Fruit fly (Drosophila melanogaster) whole organism, embryonic: ENCODE data around the gene TFAM.

ENCODE experiments used
- BEAF-32 ChIP-seq: fragments of 200-800 bp; sonication (Bioruptor generic); optimal IDR thresholded peaks from 3 replicates; lab custom pipeline; 2017; ENCODE audit warnings: missing biosample characterization, missing genetic modification characterization, mild to moderate bottlenecking, moderate library complexity, missing genetic modification reagents
- CG10209 ChIP-seq: fragments of 200-800 bp; sonication (Bioruptor generic); optimal IDR thresholded peaks from 3 replicates; lab custom pipeline; 2017; ENCODE audit warnings: missing biosample characterization, mild to moderate bottlenecking, missing genetic modification characterization, missing genetic modification reagents
- CG1024 ChIP-seq: fragments of 200-800 bp; sonication (Bioruptor generic); IDR thresholded peaks from 2 replicates; pipeline ENCODE4 v1.3.6; 2022; ENCODE audit warnings: missing biosample characterization, missing genetic modification characterization
- CG10267 ChIP-seq: fragments of 200-800 bp; sonication (Bioruptor generic); optimal IDR thresholded peaks from 2 replicates; lab custom pipeline; 2018; ENCODE audit warnings: missing biosample characterization, mild to moderate bottlenecking, missing genetic modification characterization, moderate library complexity
- CG10321 ChIP-seq: fragments of 200-800 bp; sonication (Bioruptor generic); IDR thresholded peaks from 2 replicates; pipeline ENCODE4 v1.3.6; 2022; ENCODE audit warnings: missing biosample characterization, missing genetic modification characterization
- CG10979 ChIP-seq: fragments of 200-800 bp; sonication (Bioruptor generic); optimal IDR thresholded peaks from 2 replicates; lab custom pipeline; 2018; ENCODE audit warnings: missing biosample characterization, mild to moderate bottlenecking, missing genetic modification characterization, moderate library complexity
- CG11398 ChIP-seq: fragments of 200-800 bp; sonication (Bioruptor generic); optimal IDR thresholded peaks from 2 replicates; lab custom pipeline; 2016; ENCODE audit warnings: missing biosample characterization, missing genetic modification characterization
- CG12659 ChIP-seq: fragments of 200-800 bp; sonication (Bioruptor generic); optimal IDR thresholded peaks from 3 replicates; lab custom pipeline; 2017; ENCODE audit warnings: mild to moderate bottlenecking, missing biosample characterization, missing genetic modification reagents, missing genetic modification characterization
- CG13624 ChIP-seq: fragments of 200-800 bp; sonication (Bioruptor generic); optimal IDR thresholded peaks from 2 replicates; lab custom pipeline; 2016; ENCODE audit warnings: missing biosample characterization, missing genetic modification characterization
- CG14050 ChIP-seq: fragments of 200-800 bp; sonication (Bioruptor generic); IDR thresholded peaks from 3 replicates; pipeline ENCODE4 v1.3.6; 2022; ENCODE audit warnings: missing biosample characterization, missing genetic modification characterization
- CG15073 ChIP-seq: fragments of 200-800 bp; sonication (Bioruptor generic); optimal IDR thresholded peaks from 2 replicates; lab custom pipeline; 2016; ENCODE audit warnings: missing biosample characterization, missing genetic modification characterization
- CG16815 ChIP-seq: fragments of 200-800 bp; sonication (Bioruptor generic); optimal IDR thresholded peaks from 3 replicates; lab custom pipeline; 2017; ENCODE audit warnings: missing biosample characterization, mild to moderate bottlenecking, missing genetic modification characterization
- CG2875 ChIP-seq: fragments of 200-800 bp; sonication (Bioruptor generic); optimal IDR thresholded peaks from 2 replicates; lab custom pipeline; 2017; ENCODE audit warnings: missing biosample characterization, mild to moderate bottlenecking, missing genetic modification characterization, missing genetic modification reagents
- CG30403 ChIP-seq: fragments of 200-800 bp; sonication (Bioruptor generic); optimal IDR thresholded peaks from 3 replicates; lab custom pipeline; 2016; ENCODE audit warnings: missing biosample characterization, missing genetic modification characterization
- CG31388 ChIP-seq: fragments of 200-800 bp; sonication (Bioruptor generic); optimal IDR thresholded peaks from 2 replicates; lab custom pipeline; 2016; ENCODE audit warnings: missing biosample characterization, missing genetic modification characterization
- CG31441 ChIP-seq: fragments of 200-800 bp; sonication (Bioruptor generic); IDR thresholded peaks from 2 replicates; pipeline ENCODE4 v1.3.6; 2022; ENCODE audit warnings: missing biosample characterization, missing genetic modification characterization
- CG4854 ChIP-seq: fragments of 200-800 bp; sonication (Bioruptor generic); optimal IDR thresholded peaks from 2 replicates; lab custom pipeline; 2016; ENCODE audit warnings: missing biosample characterization, missing genetic modification characterization, inconsistent platforms
- CG6683 ChIP-seq: fragments of 200-800 bp; sonication (Bioruptor generic); optimal IDR thresholded peaks from 2 replicates; lab custom pipeline; 2017; ENCODE audit warnings: missing biosample characterization, mild to moderate bottlenecking, missing genetic modification characterization, missing genetic modification reagents
- CG7271 ChIP-seq: fragments of 200-800 bp; sonication (Bioruptor generic); optimal IDR thresholded peaks from 2 replicates; lab custom pipeline; 2018; ENCODE audit warnings: missing biosample characterization, mild to moderate bottlenecking, missing genetic modification characterization, moderate library complexity
- CG8765 ChIP-seq: fragments of 200-800 bp; sonication (Bioruptor generic); IDR thresholded peaks from 2 replicates; pipeline ENCODE4 v1.3.6; 2022; ENCODE audit warnings: missing biosample characterization, missing genetic modification characterization
- Dbx ChIP-seq: fragments of 200-800 bp; sonication (Bioruptor generic); IDR thresholded peaks from 3 replicates; pipeline ENCODE4 v1.3.6; 2022; ENCODE audit warnings: missing biosample characterization, missing genetic modification characterization
- Hmx ChIP-seq: fragments of 200-800 bp; sonication (Bioruptor generic); optimal IDR thresholded peaks from 2 replicates; lab custom pipeline; 2016; ENCODE audit warnings: missing biosample characterization, missing genetic modification characterization
- MTF-1 ChIP-seq: fragments of 200-800 bp; sonication (Bioruptor generic); optimal IDR thresholded peaks from 2 replicates; lab custom pipeline; 2018; ENCODE audit warnings: missing biosample characterization, mild to moderate bottlenecking, missing genetic modification characterization, borderline replicate concordance
- NC2α ChIP-seq: fragments of 200-800 bp; sonication (Bioruptor generic); optimal IDR thresholded peaks from 2 replicates; lab custom pipeline; 2016; ENCODE audit warnings: missing biosample characterization, missing genetic modification characterization
- Nf-YB ChIP-seq: fragments of 200-800 bp; sonication (Bioruptor generic); optimal IDR thresholded peaks from 3 replicates; lab custom pipeline; 2019; ENCODE audit warnings: missing biosample characterization, mild to moderate bottlenecking, missing genetic modification characterization, moderate library complexity
- Nf-YC ChIP-seq: fragments of 200-800 bp; optimal IDR thresholded peaks from 3 replicates; lab custom pipeline; 2019; ENCODE audit warnings: missing biosample characterization, mild to moderate bottlenecking, missing genetic modification characterization, moderate library complexity
- NfI ChIP-seq: fragments of 200-800 bp; sonication (Bioruptor generic); optimal IDR thresholded peaks from 3 replicates; lab custom pipeline; 2018; ENCODE audit warnings: missing biosample characterization, mild to moderate bottlenecking, missing genetic modification characterization, moderate library complexity
- Pdp1 ChIP-seq, 2 experiments: fragments of 200-800 bp; sonication (Bioruptor generic); optimal IDR thresholded peaks; 3 replicates each; lab custom pipeline; 2016; ENCODE audit warnings: missing biosample characterization in 2 of 2, missing genetic modification characterization in 2 of 2, mild to moderate bottlenecking in 1 of 2, moderate library complexity in 1 of 2
- Poxn ChIP-seq: fragments of 200-800 bp; sonication (Bioruptor generic); IDR thresholded peaks from 2 replicates; pipeline ENCODE4 v1.3.6; 2022; ENCODE audit warnings: missing biosample characterization, missing genetic modification characterization
- Rx ChIP-seq: fragments of 200-800 bp; sonication (Bioruptor generic); IDR thresholded peaks from 2 replicates; pipeline ENCODE4 v1.3.6; 2022; ENCODE audit warnings: missing biosample characterization, missing genetic modification characterization
- Xrp1 ChIP-seq: fragments of 200-800 bp; sonication (Bioruptor generic); IDR thresholded peaks from 2 replicates; pipeline ENCODE4 v1.3.6; 2022; ENCODE audit warnings: missing biosample characterization, missing genetic modification characterization
- ash1 ChIP-seq: fragments of 200-800 bp; sonication (Bioruptor generic); optimal IDR thresholded peaks from 2 replicates; lab custom pipeline; 2018; ENCODE audit warnings: missing biosample characterization, mild to moderate bottlenecking, missing genetic modification characterization
- bcd ChIP-seq: fragments of 200-800 bp; sonication (Bioruptor generic); optimal IDR thresholded peaks from 2 replicates; lab custom pipeline; 2017; ENCODE audit warnings: missing biosample characterization, mild to moderate bottlenecking, missing genetic modification characterization
- btn ChIP-seq: fragments of 200-800 bp; sonication (Bioruptor generic); optimal IDR thresholded peaks from 2 replicates; lab custom pipeline; 2016; ENCODE audit warnings: missing biosample characterization, missing genetic modification characterization
- danr ChIP-seq: fragments of 200-800 bp; sonication (Bioruptor generic); IDR thresholded peaks from 2 replicates; pipeline ENCODE4 v1.3.6; 2022; ENCODE audit warnings: missing biosample characterization, missing genetic modification characterization
- dpn ChIP-seq, 2 experiments: fragments of 200-800 bp; sonication (Bioruptor generic); optimal IDR thresholded peaks; 3 replicates each; lab custom pipeline; 2016; ENCODE audit warnings: missing biosample characterization in 2 of 2, missing genetic modification characterization in 2 of 2
- eyg ChIP-seq: fragments of 200-800 bp; sonication (Bioruptor generic); optimal IDR thresholded peaks from 3 replicates; lab custom pipeline; 2016; ENCODE audit warnings: missing biosample characterization, missing genetic modification characterization
- gfzf ChIP-seq: fragments of 200-800 bp; sonication (Bioruptor generic); optimal IDR thresholded peaks from 2 replicates; lab custom pipeline; 2016; ENCODE audit warnings: missing biosample characterization, mild to moderate bottlenecking, missing genetic modification characterization, moderate library complexity
- hbn ChIP-seq: fragments of 200-800 bp; sonication (Bioruptor generic); IDR thresholded peaks from 2 replicates; pipeline ENCODE4 v1.3.6; 2022; ENCODE audit warnings: missing biosample characterization, missing genetic modification characterization; ENCODE audit not compliant: partially characterized antibody
- hth ChIP-seq: fragments of >200 bp; optimal IDR thresholded peaks from 2 replicates; lab custom pipeline; 2017; ENCODE audit warnings: inconsistent platforms
- lov ChIP-seq, 2 experiments: fragments of 200-800 bp in 1 of 2; fragments of >200 bp in 1 of 2; sonication (Bioruptor generic) in 1 of 2; IDR thresholded peaks in 1 of 2; optimal IDR thresholded peaks in 1 of 2; 2 replicates in 1 of 2; 3 replicates in 1 of 2; pipeline versions ENCODE4 v1.3.6 to Lab custom; 2017 to 2022; ENCODE audit warnings: missing biosample characterization in 1 of 2, missing genetic modification characterization in 1 of 2
- p53 ChIP-seq: fragments of 200-800 bp; sonication (Bioruptor generic); optimal IDR thresholded peaks from 2 replicates; lab custom pipeline; 2016; ENCODE audit warnings: missing biosample characterization, missing genetic modification characterization
- run ChIP-seq: fragments of 200-800 bp; sonication (Bioruptor generic); optimal IDR thresholded peaks from 3 replicates; lab custom pipeline; 2018; ENCODE audit warnings: missing biosample characterization, mild to moderate bottlenecking, missing genetic modification characterization
- so ChIP-seq: fragments of 200-800 bp; sonication (Bioruptor generic); IDR thresholded peaks from 3 replicates; pipeline ENCODE4 v1.3.6; 2022; ENCODE audit warnings: missing biosample characterization, missing genetic modification characterization
- tap ChIP-seq: fragments of 200-800 bp; optimal IDR thresholded peaks from 3 replicates; lab custom pipeline; 2019; ENCODE audit warnings: missing biosample characterization, mild to moderate bottlenecking, missing genetic modification characterization, moderate library complexity
- tgo ChIP-seq: fragments of 200-800 bp; sonication (Bioruptor generic); IDR thresholded peaks from 3 replicates; pipeline ENCODE4 v1.3.6; 2022; ENCODE audit warnings: missing biosample characterization, missing genetic modification characterization
- toy ChIP-seq: fragments of 200-800 bp; sonication (Bioruptor generic); IDR thresholded peaks from 2 replicates; pipeline ENCODE4 v1.3.6; 2022; ENCODE audit warnings: missing biosample characterization, missing genetic modification characterization
- trem ChIP-seq: fragments of 200-800 bp; optimal IDR thresholded peaks from 3 replicates; lab custom pipeline; 2019; ENCODE audit warnings: missing biosample characterization, mild to moderate bottlenecking, missing genetic modification characterization, moderate library complexity
- tup ChIP-seq: fragments of 200-800 bp; sonication (Bioruptor generic); optimal IDR thresholded peaks from 2 replicates; lab custom pipeline; 2016; ENCODE audit warnings: missing biosample characterization, mild to moderate bottlenecking, missing genetic modification characterization, moderate library complexity

The TFAM gene

dm6 chr3R:20588480-20588785 lies 11.6 kb upstream of the TFAM start, which contains the start of gene Srp72 (continued):
- TF ChIP-seq btn (GFP tag; lab: Kevin White, UChicago) = no peak
- TF ChIP-seq CG16815 (GFP tag; lab: Kevin White, UChicago) = no peak
- peak in 1 of 2 experiments; percentile 27 for TF ChIP-seq dpn (GFP tag; optimal IDR thresholded peaks at IDR 0.05; lab: Kevin White, UChicago)
- TF ChIP-seq Dbx (GFP tag; lab: Robert Waterston, UW) = peak; percentile 54; the same call in 2 of the 3 replicates
- TF ChIP-seq NC2α (GFP tag; lab: Kevin White, UChicago) = no peak
- TF ChIP-seq Xrp1 = peak; percentile 41; the same call in 1 of the 2 replicates
- peak; percentile 31 for TF ChIP-seq NfI (GFP tag; lab: Kevin White, UChicago)
- peak; percentile 54 for TF ChIP-seq CG12659 (GFP tag; lab: Kevin White, UChicago)
- TF ChIP-seq CG10979 = peak; percentile 11
- peak; percentile 41 for TF ChIP-seq Nf-YC
- no peak for TF ChIP-seq Poxn (GFP tag; lab: Robert Waterston, UW)
- TF ChIP-seq hbn = no peak
- TF ChIP-seq CG4854 = no peak
- TF ChIP-seq gfzf = peak; percentile 56
- TF ChIP-seq hth (lab: Kevin White, UChicago) = no peak
- no peak; the same call in 2 of the 3 replicates for TF ChIP-seq CG14050 (GFP tag; lab: Robert Waterston, UW)
- TF ChIP-seq CG8765 = no peak
- TF ChIP-seq tgo = peak; percentile 27; the same call in 1 of the 3 replicates
- no peak for TF ChIP-seq tap (tag; lab: Kevin White, UChicago)
- no peak for TF ChIP-seq MTF-1 (GFP tag; lab: Kevin White, UChicago)
- TF ChIP-seq trem (tag; lab: Kevin White, UChicago) = peak; percentile 86
- TF ChIP-seq Nf-YB = no peak
- no peak for TF ChIP-seq toy (GFP tag; lab: Robert Waterston, UW)
- TF ChIP-seq CG1024 (GFP tag; lab: Robert Waterston, UW) = no peak
- TF ChIP-seq CG10267 = peak; percentile 74
- TF ChIP-seq tup (GFP tag; lab: Kevin White, UChicago) = peak; percentile 16
- TF ChIP-seq CG10321 = no peak
- no peak for TF ChIP-seq eyg
- 0 out of 3 replicates have a peak, but pooled peaks have one; percentile 41 for TF ChIP-seq so (GFP tag; lab: Robert Waterston, UW)
- TF ChIP-seq CG6683 (GFP tag; lab: Kevin White, UChicago) = no peak
- no peak for TF ChIP-seq p53 (GFP tag; lab: Kevin White, UChicago)

dm6 chr3R:20587630-20588479 lies 11.0 kb upstream of the TFAM start, which contains the start of gene Septin2:
Septin2 (minus strand) TSS chr3R:20588356.
- peak; percentile 35 for TF ChIP-seq Nf-YC
- peak; percentile 24 for TF ChIP-seq CG11398 (GFP tag; lab: Kevin White, UChicago)
- TF ChIP-seq CG14050 (GFP tag; lab: Robert Waterston, UW) = peak; percentile 42; the same call in 1 of the 3 replicates
- TF ChIP-seq CG2875 (GFP tag; lab: Kevin White, UChicago) = peak; percentile 79
- TF ChIP-seq CG6683 (GFP tag; lab: Kevin White, UChicago) = peak; percentile 38
- no peak for TF ChIP-seq CG7271 (tag; lab: Kevin White, UChicago)
- TF ChIP-seq Hmx (GFP tag; lab: Kevin White, UChicago) = peak; percentile 12
- TF ChIP-seq danr = peak; percentile 44; the same call in 1 of the 2 replicates
- peak; percentile 83 for TF ChIP-seq CG10209 (GFP tag; lab: Kevin White, UChicago)
- TF ChIP-seq CG13624 (GFP tag; lab: Kevin White, UChicago) = peak; percentile 55
- TF ChIP-seq CG31441 = peak; percentile 72
- TF ChIP-seq CG31388 = peak; percentile 63
- peak; percentile 50 for TF ChIP-seq CG15073 (GFP tag; lab: Kevin White, UChicago)
- no peak for TF ChIP-seq BEAF-32 (GFP tag; lab: Kevin White, UChicago)
- peak; percentile 42; the same call in 1 of the 2 replicates for TF ChIP-seq Rx (GFP tag; lab: Robert Waterston, UW)
- TF ChIP-seq ash1 (GFP tag; lab: Kevin White, UChicago) = no peak
- TF ChIP-seq bcd (GFP tag; lab: Kevin White, UChicago) = peak; percentile 75
- peak; percentile 65 for TF ChIP-seq run
- peak; percentile 81 for TF ChIP-seq CG30403 (GFP tag; lab: Kevin White, UChicago)
- TF ChIP-seq lov (optimal IDR thresholded peaks at IDR 0.05; lab: Kevin White, UChicago) = no peak
- TF ChIP-seq lov (GFP tag; IDR thresholded peaks at IDR 0.05; lab: Robert Waterston, UW) = 0 out of 3 replicates have a peak, but pooled peaks have one; percentile 21
- TF ChIP-seq Pdp1 (GFP tag; optimal IDR thresholded peaks at IDR 0.05; lab: Kevin White, UChicago) = peak; percentile 34 to 50
